Fruit fly (Drosophila melanogaster): Measurements from ENCODE around the gene bves.
A peak's percentile ranks its signal among the peaks of the same experiment; 100 is the strongest.

bves gene

dm6 chrX:21067908-21068307 lies 14.1 kb downstream of the bves start:
- TF ChIP-seq brk (GFP tag; optimal IDR thresholded peaks at IDR 0.05), result peak; percentile 33
- peak in 1 of 2 experiments; percentile 19 for TF ChIP-seq foxo (GFP tag; optimal IDR thresholded peaks at IDR 0.05)
- peak; percentile 8 for TF ChIP-seq fru (GFP tag; optimal IDR thresholded peaks at IDR 0.05)
- no peak for TF ChIP-seq br (GFP tag; optimal IDR thresholded peaks at IDR 0.05)
- TF ChIP-seq psq (GFP tag; optimal IDR thresholded peaks at IDR 0.05), result peak; percentile 6
- no peak for TF ChIP-seq rgr (GFP tag; optimal IDR thresholded peaks at IDR 0.05)
- peak; percentile 22 for TF ChIP-seq dmrt93B (GFP tag; optimal IDR thresholded peaks at IDR 0.05)
- TF ChIP-seq tai (GFP tag; optimal IDR thresholded peaks at IDR 0.05), result peak; percentile 1
- no peak for TF ChIP-seq h (GFP tag; optimal IDR thresholded peaks at IDR 0.05)
- TF ChIP-seq Mio (GFP tag; optimal IDR thresholded peaks at IDR 0.05), result no peak
- no peak for TF ChIP-seq Hr83 (GFP tag; optimal IDR thresholded peaks at IDR 0.05; ENCODE audit: poor library complexity, severe bottlenecking)

- TF ChIP-seq HLH106 (tag; optimal IDR thresholded peaks at IDR 0.05) (no peak), Rel (GFP tag; optimal IDR thresholded peaks at IDR 0.05) (no peak), Rel (tag; optimal IDR thresholded peaks at IDR 0.05) (peak; percentile 55), rgr (GFP tag; optimal IDR thresholded peaks at IDR 0.05) (peak; percentile 8), GATAd (GFP tag; optimal IDR thresholded peaks at IDR 0.05) (no peak), CrebA (GFP tag; optimal IDR thresholded peaks at IDR 0.05; ENCODE audit: borderline replicate concordance) (peak; percentile 26), brk (GFP tag; optimal IDR thresholded peaks at IDR 0.05) (no peak), usp (GFP tag; optimal IDR thresholded peaks at IDR 0.05) (no peak), CG32264 (GFP tag; optimal IDR thresholded peaks at IDR 0.05) (no peak), Myc (optimal IDR thresholded peaks at IDR 0.05) (no peak), br (GFP tag; optimal IDR thresholded peaks at IDR 0.05) (peak; percentile 50), fru (GFP tag; optimal IDR thresholded peaks at IDR 0.05) (peak; percentile 53), woc (GFP tag; optimal IDR thresholded peaks at IDR 0.05) (no peak), sage (GFP tag; optimal IDR thresholded peaks at IDR 0.05) (no peak), dl (GFP tag; optimal IDR thresholded peaks at IDR 0.05; ENCODE audit: insufficient read depth in 1 of 2, partially characterized antibody in 2 of 2) (peak in 1 of 2 experiments; percentile 67), Dif (GFP tag; optimal IDR thresholded peaks at IDR 0.05; ENCODE audit: partially characterized antibody) (peak; percentile 38), foxo (GFP tag; optimal IDR thresholded peaks at IDR 0.05) (no peak), N (GFP tag; optimal IDR thresholded peaks at IDR 0.05) (no peak), sv (GFP tag; optimal IDR thresholded peaks at IDR 0.05) (no peak), Hr83 (GFP tag; optimal IDR thresholded peaks at IDR 0.05; ENCODE audit: poor library complexity, severe bottlenecking) (peak; percentile 7), Abd-B (GFP tag; optimal IDR thresholded peaks at IDR 0.05) (no peak), lola (GFP tag; optimal IDR thresholded peaks at IDR 0.05) (no peak), psq (GFP tag; optimal IDR thresholded peaks at IDR 0.05) (peak; percentile 46), Dfd (GFP tag; optimal IDR thresholded peaks at IDR 0.05) (no peak), Mio (GFP tag; optimal IDR thresholded peaks at IDR 0.05) (no peak), h (GFP tag; optimal IDR thresholded peaks at IDR 0.05) (peak; percentile 38)
Observed at dm6 chrX:21071693-21072357, 18.1 kb downstream of the bves start.

DNA sequence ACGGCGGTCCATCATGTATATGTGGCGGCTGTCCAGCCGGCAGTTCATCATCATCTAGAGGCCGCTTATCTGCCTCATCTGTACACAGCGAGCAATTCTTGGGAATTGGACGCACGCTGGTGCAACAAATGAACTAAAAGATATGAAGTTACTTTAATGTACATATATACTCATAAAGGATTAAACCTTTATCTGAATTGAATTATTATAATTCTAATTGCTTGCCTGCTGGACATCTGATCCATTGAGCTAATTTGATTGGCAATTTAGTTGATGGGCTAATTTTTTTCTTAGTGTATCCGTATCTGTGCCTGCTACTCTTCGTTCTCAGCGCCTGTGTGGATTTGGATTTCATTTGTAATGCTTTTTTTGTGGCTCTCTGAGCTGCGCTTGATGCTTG lies 19.2 kb downstream of the bves start:
- peak; percentile 86 for TF ChIP-seq ey (GFP tag; optimal IDR thresholded peaks at IDR 0.05)
- TF ChIP-seq fru (GFP tag; optimal IDR thresholded peaks at IDR 0.05), result peak; percentile 85
- no peak for TF ChIP-seq N (GFP tag; optimal IDR thresholded peaks at IDR 0.05)
- TF ChIP-seq pan (optimal IDR thresholded peaks at IDR 0.05), result no peak
- TF ChIP-seq foxo (GFP tag; optimal IDR thresholded peaks at IDR 0.05), result peak in 1 of 2 experiments; percentile 84
- no peak for TF ChIP-seq Dif (GFP tag; optimal IDR thresholded peaks at IDR 0.05; ENCODE audit: partially characterized antibody)
- TF ChIP-seq HLH106 (tag; optimal IDR thresholded peaks at IDR 0.05), result peak; percentile 85
- TF ChIP-seq tai (GFP tag; optimal IDR thresholded peaks at IDR 0.05), result peak; percentile 29
- TF ChIP-seq dsf (GFP tag; optimal IDR thresholded peaks at IDR 0.05; ENCODE audit: borderline replicate concordance), result peak; percentile 19
- no peak for TF ChIP-seq dl (GFP tag; optimal IDR thresholded peaks at IDR 0.05; ENCODE audit: insufficient read depth in 1 of 2, partially characterized antibody in 2 of 2)
- peak; percentile 58 for TF ChIP-seq brk (GFP tag; optimal IDR thresholded peaks at IDR 0.05)
- no peak for TF ChIP-seq jim (GFP tag; optimal IDR thresholded peaks at IDR 0.05)
- no peak for TF ChIP-seq Mio (GFP tag; optimal IDR thresholded peaks at IDR 0.05)
- TF ChIP-seq CG9705 (GFP tag; optimal IDR thresholded peaks at IDR 0.05), result peak; percentile 60
- no peak for TF ChIP-seq Hr83 (GFP tag; optimal IDR thresholded peaks at IDR 0.05; ENCODE audit: poor library complexity, severe bottlenecking)
- TF ChIP-seq sv (GFP tag; optimal IDR thresholded peaks at IDR 0.05), result no peak
- peak; percentile 48 for TF ChIP-seq sage (GFP tag; optimal IDR thresholded peaks at IDR 0.05)
- TF ChIP-seq br (GFP tag; optimal IDR thresholded peaks at IDR 0.05), result peak; percentile 85
- TF ChIP-seq h (GFP tag; optimal IDR thresholded peaks at IDR 0.05), result peak; percentile 85
- TF ChIP-seq woc (GFP tag; optimal IDR thresholded peaks at IDR 0.05), result peak; percentile 81
- TF ChIP-seq OdsH (GFP tag; optimal IDR thresholded peaks at IDR 0.05), result peak; percentile 85
- TF ChIP-seq psq (GFP tag; optimal IDR thresholded peaks at IDR 0.05), result peak; percentile 75
- peak; percentile 55 for TF ChIP-seq CG32264 (GFP tag; optimal IDR thresholded peaks at IDR 0.05)
- peak; percentile 84 for TF ChIP-seq rgr (GFP tag; optimal IDR thresholded peaks at IDR 0.05)
- TF ChIP-seq GATAd (GFP tag; optimal IDR thresholded peaks at IDR 0.05), result no peak
- TF ChIP-seq lola (GFP tag; optimal IDR thresholded peaks at IDR 0.05), result no peak
- peak; percentile 83 for TF ChIP-seq Sp1 (GFP tag; optimal IDR thresholded peaks at IDR 0.05)
- no peak for TF ChIP-seq Abd-B (GFP tag; optimal IDR thresholded peaks at IDR 0.05)
- peak; percentile 29 for TF ChIP-seq Rel (GFP tag; optimal IDR thresholded peaks at IDR 0.05)
- peak; percentile 72 for TF ChIP-seq Rel (tag; optimal IDR thresholded peaks at IDR 0.05)
- no peak for TF ChIP-seq Vsx2 (GFP tag; optimal IDR thresholded peaks at IDR 0.05; ENCODE audit: partially characterized antibody)
- peak; percentile 72 for TF ChIP-seq dmrt93B (GFP tag; optimal IDR thresholded peaks at IDR 0.05)
- TF ChIP-seq Hnf4 (GFP tag; optimal IDR thresholded peaks at IDR 0.05), result peak; percentile 73
- TF ChIP-seq Jra (GFP tag; optimal IDR thresholded peaks at IDR 0.05), result peak; percentile 70
